Worm (Caenorhabditis elegans) whole organism, late embryonic: ENCODE results near the gene gid-2.

Source experiments
- elt-2 ChIP-seq: sonication (generic microtip); optimal IDR thresholded peaks from 2 replicates; lab custom pipeline; 2016; ENCODE audit warnings: missing genetic modification reagents, missing genetic modification characterization, missing compliant biosample characterization
- ets-4 ChIP-seq: sonication (generic microtip); optimal IDR thresholded peaks from 2 replicates; lab custom pipeline; 2016; ENCODE audit warnings: missing genetic modification characterization, missing compliant biosample characterization

DNA sequence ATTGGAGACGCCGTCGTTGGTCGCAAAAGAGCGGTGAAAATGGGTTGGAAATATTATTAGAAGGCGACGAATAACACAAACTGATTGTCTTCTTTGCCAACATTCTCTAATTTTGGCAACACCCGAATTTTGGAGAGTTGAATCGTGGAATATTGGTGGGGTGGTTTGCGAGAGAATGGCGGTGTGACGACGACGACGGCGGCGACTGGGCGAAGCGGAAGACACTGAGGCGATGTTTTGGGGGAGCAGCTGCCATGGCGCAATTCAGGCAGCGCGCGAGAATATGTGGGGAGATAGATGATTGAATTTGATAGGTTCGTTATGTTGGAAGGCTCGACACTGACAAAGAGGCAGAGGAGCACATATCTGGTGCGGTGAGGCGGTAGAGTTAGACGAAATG is 12.2 kb upstream of the gid-2 start:
- TF ChIP-seq elt-2 (no peak), ets-4 (tag; lab: Kevin White, UChicago) (no peak)
